Fruit fly (Drosophila melanogaster) whole organism, prepupa: ENCODE data around the gene Oct-TyrR.

Source experiments
- CG16779 ChIP-seq: fragments of 200-800 bp; sonication (Bioruptor generic); optimal IDR thresholded peaks from 3 replicates; lab custom pipeline; 2017; ENCODE audit warnings: missing biosample characterization, mild to moderate bottlenecking, missing genetic modification characterization
- CG6792 ChIP-seq: fragments of 200-800 bp; sonication (Bioruptor generic); optimal IDR thresholded peaks from 3 replicates; lab custom pipeline; 2016; ENCODE audit warnings: missing biosample characterization, missing genetic modification characterization
- CG7368 ChIP-seq: fragments of 200-800 bp; sonication (Bioruptor generic); optimal IDR thresholded peaks from 3 replicates; lab custom pipeline; 2016; ENCODE audit warnings: missing biosample characterization, missing genetic modification characterization
- Hr38 ChIP-seq: sonication (Bioruptor generic); optimal IDR thresholded peaks from 2 replicates; lab custom pipeline; 2016; ENCODE audit warnings: missing biosample characterization, missing genetic modification characterization
- fd59A ChIP-seq: fragments of 200-800 bp; sonication (Bioruptor generic); optimal IDR thresholded peaks from 2 replicates; lab custom pipeline; 2017; ENCODE audit warnings: missing biosample characterization, mild to moderate bottlenecking, missing genetic modification characterization, missing genetic modification reagents

- TF ChIP-seq CG7368 (no peak), CG6792 (GFP tag; lab: Kevin White, UChicago) (no peak), fd59A (GFP tag; lab: Kevin White, UChicago) (no peak), CG16779 (tag; lab: Kevin White, UChicago) (no peak), Hr38 (GFP tag; lab: Kevin White, UChicago) (no peak)
These were observed 39.7 kb downstream of the Oct-TyrR start, which contains the start of gene CG7133 for dm6 chr3L:22074347-22074971.
